Worm (Caenorhabditis elegans): ENCODE data around the gene dmd-9.

Gene dmd-9

DNA sequence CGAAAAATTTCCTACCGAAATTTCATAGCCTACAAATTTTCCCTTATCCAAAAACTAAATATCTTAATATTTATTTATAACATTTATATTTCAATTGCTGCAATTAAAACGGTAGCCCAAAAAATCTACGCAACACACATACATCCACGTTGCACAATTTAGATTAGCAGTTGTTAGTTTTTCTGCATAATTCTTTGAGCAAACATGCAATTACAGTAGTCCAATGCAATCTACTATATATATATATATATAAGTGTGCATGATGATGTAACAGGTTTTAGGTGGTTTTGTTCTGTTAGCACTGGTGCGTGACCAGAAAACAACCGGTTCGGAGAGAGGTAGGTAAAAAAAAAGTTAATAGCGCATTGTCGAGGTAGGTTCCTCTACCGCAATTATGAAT, 17.0 kb upstream of the dmd-9 start:
- TF ChIP-seq W03F9.2 (tag; optimal IDR thresholded peaks at IDR 0.05) (no peak), dao-5 (tag; optimal IDR thresholded peaks at IDR 0.05) (no peak), him-1 (tag; optimal IDR thresholded peaks at IDR 0.05) (no peak)

DNA sequence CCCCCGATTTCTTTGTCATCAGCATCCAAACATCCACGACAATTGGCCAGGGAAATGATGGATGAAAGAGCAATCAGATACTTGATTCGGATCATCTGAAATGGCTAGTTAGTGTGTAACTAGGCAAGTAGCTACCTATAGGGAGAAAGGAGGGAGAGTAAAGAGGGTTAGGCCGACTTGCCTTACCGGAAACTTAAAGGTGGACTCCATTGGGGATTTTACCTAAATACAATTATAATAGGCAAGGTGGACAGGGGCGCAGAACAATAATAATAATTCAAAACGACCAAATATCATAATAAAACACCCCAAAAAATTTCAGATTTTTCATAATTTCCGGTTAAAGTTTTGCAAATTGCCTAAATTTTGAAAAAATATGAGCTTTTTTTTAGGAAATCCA, 13.2 kb upstream of the dmd-9 start, which contains the start of gene clec-173:
Gene clec-173, minus strand, starts transcription at position 101 of the 400 bp plus-strand sequence.
- no peak for TF ChIP-seq dao-5 (tag; optimal IDR thresholded peaks at IDR 0.05)
- TF ChIP-seq him-1 (tag; optimal IDR thresholded peaks at IDR 0.05), result no peak
- TF ChIP-seq W03F9.2 (tag; optimal IDR thresholded peaks at IDR 0.05), result no peak

DNA sequence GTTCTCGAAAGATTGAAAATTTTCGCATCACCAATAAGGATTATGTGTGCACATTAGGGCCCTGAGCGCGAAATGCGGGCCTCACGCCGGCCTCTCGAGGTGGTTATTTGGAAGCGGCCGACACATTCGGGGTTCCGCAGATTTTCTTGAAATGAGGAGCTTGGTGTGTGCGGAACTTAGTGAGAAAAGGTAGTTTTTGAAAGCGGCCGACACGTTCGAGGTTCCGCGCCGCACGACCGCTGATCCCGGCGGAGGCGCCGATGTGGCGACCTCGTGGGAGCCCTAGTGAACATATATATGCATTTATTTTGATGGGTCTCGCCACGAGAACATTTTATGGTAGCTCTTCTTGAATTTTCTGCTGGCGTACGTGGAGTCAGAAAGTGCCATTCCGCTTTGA, 12.5 kb upstream of the dmd-9 start:
- TF ChIP-seq him-1 (tag; optimal IDR thresholded peaks at IDR 0.05) (no peak), W03F9.2 (tag; optimal IDR thresholded peaks at IDR 0.05) (no peak)

ce11 chrIV:3265657-3266056, 11.3 kb upstream of the dmd-9 start, which contains the start of gene T26C12.2:
TSS of gene T26C12.2 (minus strand) at chrIV:3265757.
- no peak for TF ChIP-seq him-1 (tag; optimal IDR thresholded peaks at IDR 0.05)
- TF ChIP-seq dao-5 (tag; optimal IDR thresholded peaks at IDR 0.05), result no peak
- TF ChIP-seq W03F9.2 (tag; optimal IDR thresholded peaks at IDR 0.05), result no peak

DNA sequence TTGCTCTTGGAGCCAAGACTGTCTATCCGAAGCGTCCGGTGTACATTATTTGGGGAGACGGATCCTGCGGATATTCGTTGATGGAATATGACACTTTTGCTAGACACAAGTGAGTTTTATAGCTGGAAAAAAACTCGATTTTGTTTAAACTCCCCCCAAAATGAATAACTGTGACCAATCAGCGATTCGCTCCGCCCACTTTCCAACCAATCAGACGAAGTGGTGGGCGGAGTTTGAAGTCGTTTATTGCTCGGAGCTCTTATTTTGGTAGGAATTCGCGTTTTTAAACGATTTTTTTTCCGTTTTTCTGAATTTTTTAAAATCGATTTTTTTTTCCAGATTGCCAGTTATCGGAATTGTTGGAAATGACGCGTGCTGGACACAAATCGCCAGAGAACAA, 7.4 kb upstream of the dmd-9 start:
- TF ChIP-seq W03F9.2 (tag; optimal IDR thresholded peaks at IDR 0.05) (no peak), him-1 (tag; optimal IDR thresholded peaks at IDR 0.05) (no peak), dao-5 (tag; optimal IDR thresholded peaks at IDR 0.05) (no peak)

DNA sequence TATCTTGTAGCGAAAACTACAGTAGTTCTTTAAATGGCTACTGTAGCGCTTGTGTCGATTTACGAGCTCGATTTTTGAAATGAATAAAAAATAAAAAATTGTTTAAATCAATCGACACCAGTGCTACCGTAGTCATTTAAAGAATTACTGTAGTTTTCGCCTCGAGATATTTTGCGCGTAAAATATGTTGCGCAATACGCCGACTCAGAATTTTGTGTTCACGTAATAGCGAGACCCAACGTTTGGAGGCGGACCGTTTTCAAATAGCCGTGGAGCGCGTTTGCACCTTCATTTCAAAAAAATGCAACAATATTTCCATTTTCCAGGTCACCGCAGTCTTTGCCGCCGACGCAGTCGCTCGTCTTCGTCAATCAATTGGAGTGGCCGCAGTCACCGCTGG, 5.9 kb upstream of the dmd-9 start:
- TF ChIP-seq him-1 (tag; optimal IDR thresholded peaks at IDR 0.05) (no peak), dao-5 (tag; optimal IDR thresholded peaks at IDR 0.05) (no peak), W03F9.2 (tag; optimal IDR thresholded peaks at IDR 0.05) (no peak)

DNA sequence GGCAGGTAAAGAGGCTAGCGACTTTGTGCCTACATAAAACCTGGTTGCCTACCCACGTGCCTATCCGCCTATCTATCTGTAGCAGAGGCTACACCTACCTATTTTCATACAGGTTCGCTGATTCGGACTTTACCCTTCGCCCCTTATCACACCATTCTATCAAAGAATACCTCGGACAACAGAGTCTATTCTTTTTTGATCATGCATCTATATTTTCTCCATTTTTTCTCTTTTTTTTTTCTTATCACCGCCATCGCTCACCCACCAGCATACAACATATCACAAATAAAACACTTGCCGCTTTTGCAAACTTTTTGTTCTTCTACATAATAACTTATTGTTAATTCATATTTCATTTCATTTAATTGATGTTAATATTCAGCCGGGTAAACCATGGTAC, 4.2 kb upstream of the dmd-9 start, which contains the start of gene T26C12.1:
Gene T26C12.1, plus strand, starts transcription at position 383 of the 400 bp plus-strand sequence.
- TF ChIP-seq W03F9.2 (tag; optimal IDR thresholded peaks at IDR 0.05), result no peak
- no peak for TF ChIP-seq him-1 (tag; optimal IDR thresholded peaks at IDR 0.05)
- no peak for TF ChIP-seq dao-5 (tag; optimal IDR thresholded peaks at IDR 0.05)

ce11 chrIV:3256866-3257265, 2.5 kb upstream of the dmd-9 start:
- TF ChIP-seq dao-5 (tag; optimal IDR thresholded peaks at IDR 0.05) (no peak), W03F9.2 (tag; optimal IDR thresholded peaks at IDR 0.05) (no peak), him-1 (tag; optimal IDR thresholded peaks at IDR 0.05) (no peak)

DNA sequence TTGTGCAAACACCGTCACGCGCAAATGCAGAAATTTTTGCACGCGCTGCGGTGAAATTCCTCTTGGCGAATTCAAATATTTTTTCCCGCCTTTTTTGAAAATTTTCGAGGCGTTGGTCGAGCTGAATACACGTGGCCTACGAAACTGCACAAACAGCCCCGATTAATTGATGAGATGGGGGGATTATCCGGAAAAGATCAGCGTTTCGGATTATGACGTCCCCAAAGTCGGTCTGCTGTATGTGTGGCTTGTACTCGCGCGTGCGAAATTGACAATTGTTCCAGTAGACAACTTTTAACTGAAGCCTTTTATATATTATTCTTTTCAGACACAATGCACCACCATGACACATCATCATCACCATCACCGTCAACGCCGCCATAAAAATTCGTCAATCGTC, 2.3 kb downstream of the dmd-9 start:
- TF ChIP-seq him-1 (tag; optimal IDR thresholded peaks at IDR 0.05) (no peak), W03F9.2 (tag; optimal IDR thresholded peaks at IDR 0.05) (no peak), dao-5 (tag; optimal IDR thresholded peaks at IDR 0.05) (no peak)

DNA sequence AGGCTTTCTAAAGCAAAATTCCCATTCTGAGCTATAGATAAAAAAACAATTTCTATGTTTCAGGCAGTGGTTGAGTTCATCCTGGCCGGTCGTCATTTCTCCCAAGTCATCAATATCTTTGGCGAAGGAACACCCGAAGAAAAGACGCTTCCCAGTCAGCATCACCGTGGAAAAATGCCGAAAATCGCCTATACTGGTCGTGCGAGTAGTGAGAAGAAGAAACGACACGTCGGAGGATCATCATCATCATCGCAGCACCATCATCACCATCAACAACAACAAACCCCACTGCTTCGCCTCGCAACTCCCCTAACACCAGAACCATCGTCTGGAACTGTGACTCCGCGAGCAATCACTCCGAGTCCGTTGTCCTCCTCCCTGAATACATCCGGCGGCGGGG, 2.8 kb downstream of the dmd-9 start:
- TF ChIP-seq him-1 (tag; optimal IDR thresholded peaks at IDR 0.05) (no peak), dao-5 (tag; optimal IDR thresholded peaks at IDR 0.05) (no peak), W03F9.2 (tag; optimal IDR thresholded peaks at IDR 0.05) (no peak)

ce11 chrIV:3250020-3250419, 4.3 kb downstream of the dmd-9 start:
- TF ChIP-seq dao-5 (tag; optimal IDR thresholded peaks at IDR 0.05) (no peak), W03F9.2 (tag; optimal IDR thresholded peaks at IDR 0.05) (no peak), him-1 (tag; optimal IDR thresholded peaks at IDR 0.05) (no peak)

- no peak for TF ChIP-seq W03F9.2 (tag; optimal IDR thresholded peaks at IDR 0.05)
- no peak for TF ChIP-seq him-1 (tag; optimal IDR thresholded peaks at IDR 0.05)
Measured at ce11 chrIV:3246873-3247272, 7.5 kb downstream of the dmd-9 start.

DNA sequence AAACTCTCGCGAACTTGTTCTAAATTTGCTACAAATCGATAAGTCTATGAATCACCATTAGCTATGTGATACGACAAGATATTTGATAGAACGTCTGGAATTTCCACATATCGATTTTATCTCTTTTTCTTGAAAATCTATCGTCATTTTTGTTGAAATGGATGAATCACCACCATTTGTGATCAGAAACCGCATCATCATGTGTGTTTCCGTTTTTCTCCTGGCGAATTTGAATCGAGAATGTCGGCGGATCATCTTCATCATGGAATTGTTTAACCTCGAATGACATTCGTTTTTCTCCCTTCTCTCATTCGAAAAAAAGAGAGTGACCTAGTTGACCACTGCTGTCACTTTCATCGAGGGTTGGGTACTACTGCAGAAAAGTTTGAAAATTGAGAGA, 20.1 kb downstream of the dmd-9 start:
- no peak for TF ChIP-seq W03F9.2 (tag; optimal IDR thresholded peaks at IDR 0.05)
- no peak for TF ChIP-seq him-1 (tag; optimal IDR thresholded peaks at IDR 0.05)
- no peak for TF ChIP-seq dao-5 (tag; optimal IDR thresholded peaks at IDR 0.05)

DNA sequence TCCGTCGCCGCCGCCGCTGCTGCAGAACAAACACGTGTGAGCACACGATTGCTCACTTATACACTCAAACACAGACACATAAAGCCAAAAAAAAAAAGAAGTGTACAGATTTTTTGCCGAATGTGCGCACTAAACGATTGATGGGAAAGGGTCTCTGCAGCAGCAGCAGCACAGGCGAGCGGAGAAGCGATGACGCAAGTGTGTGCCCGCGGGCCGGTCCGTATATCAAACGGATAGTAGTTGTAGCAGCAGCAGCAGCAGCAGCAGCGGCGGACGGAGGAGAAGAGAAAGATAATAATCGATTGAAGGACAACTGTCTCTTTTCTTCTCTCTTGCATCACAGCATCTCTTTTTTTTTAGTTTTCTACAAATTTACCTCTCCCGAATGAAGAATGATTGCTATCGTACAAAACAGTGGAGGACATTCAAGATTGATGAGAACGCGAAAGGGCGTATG, 20.9 kb downstream of the dmd-9 start:
- TF ChIP-seq dao-5 (tag; optimal IDR thresholded peaks at IDR 0.05) (no peak), W03F9.2 (tag; optimal IDR thresholded peaks at IDR 0.05) (no peak), him-1 (tag; optimal IDR thresholded peaks at IDR 0.05) (no peak)

DNA sequence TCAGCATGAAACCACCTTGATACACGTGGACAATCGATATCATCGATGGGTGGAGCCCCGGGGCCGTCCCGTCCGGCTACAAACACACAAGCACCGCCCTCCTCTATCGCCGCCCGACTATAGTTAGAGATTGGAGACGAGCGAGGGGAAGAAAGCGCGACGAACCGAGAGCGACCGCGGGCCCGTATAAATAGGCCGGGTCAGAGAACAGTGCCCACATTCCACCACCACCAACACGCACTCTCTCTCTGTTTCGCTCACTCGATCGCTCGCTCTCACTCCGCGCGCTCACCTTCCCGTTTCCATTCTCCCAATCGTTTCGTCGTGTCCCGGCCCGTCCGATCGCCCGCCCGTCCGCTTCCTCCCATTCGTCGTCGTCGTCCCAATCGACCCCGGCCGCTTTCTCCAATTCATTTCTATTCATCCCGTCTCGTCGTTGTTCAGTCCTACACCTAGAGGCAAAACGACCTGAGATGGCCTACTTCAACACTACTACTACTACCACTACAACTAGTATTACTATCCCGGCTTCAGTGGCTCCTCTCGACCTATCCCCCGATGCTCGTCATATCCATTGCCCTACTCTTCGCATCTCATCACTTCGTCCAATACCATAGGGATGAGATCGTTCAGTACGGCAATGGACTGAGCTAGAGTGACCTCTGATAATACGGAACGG, 21.5 kb downstream of the dmd-9 start:
- TF ChIP-seq W03F9.2 (tag; optimal IDR thresholded peaks at IDR 0.05), result no peak
- TF ChIP-seq dao-5 (tag; optimal IDR thresholded peaks at IDR 0.05), result no peak
- no peak for TF ChIP-seq him-1 (tag; optimal IDR thresholded peaks at IDR 0.05)

All from whole organism, L4/young adult.